Fruit fly (Drosophila melanogaster) whole organism, embryonic: ENCODE data around the gene UQCR-6.4L.

Experiments used
- Antp ChIP-seq: fragments of 200-800 bp; sonication (Bioruptor generic); optimal IDR thresholded peaks from 3 replicates; lab custom pipeline; 2016; ENCODE audit warnings: missing biosample characterization, missing genetic modification characterization
- BEAF-32 ChIP-seq: fragments of 200-800 bp; sonication (Bioruptor generic); optimal IDR thresholded peaks from 3 replicates; lab custom pipeline; 2017; ENCODE audit warnings: missing biosample characterization, missing genetic modification characterization, mild to moderate bottlenecking, moderate library complexity, missing genetic modification reagents
- Bdp1 ChIP-seq: fragments of 200-800 bp; sonication (Bioruptor generic); optimal IDR thresholded peaks from 3 replicates; lab custom pipeline; 2016; ENCODE audit warnings: missing biosample characterization, missing genetic modification characterization
- Bgb ChIP-seq: fragments of 200-800 bp; sonication (Bioruptor generic); IDR thresholded peaks from 2 replicates; pipeline ENCODE4 v1.3.6; 2022; ENCODE audit warnings: missing biosample characterization, missing genetic modification characterization; ENCODE audit not compliant: partially characterized antibody
- CG10209 ChIP-seq: fragments of 200-800 bp; sonication (Bioruptor generic); optimal IDR thresholded peaks from 3 replicates; lab custom pipeline; 2017; ENCODE audit warnings: missing biosample characterization, mild to moderate bottlenecking, missing genetic modification characterization, missing genetic modification reagents
- CG10431 ChIP-seq: fragments of 200-800 bp; sonication (Bioruptor generic); optimal IDR thresholded peaks from 3 replicates; lab custom pipeline; 2018; ENCODE audit warnings: missing biosample characterization, mild to moderate bottlenecking, missing genetic modification characterization
- CG10654 ChIP-seq: fragments of 200-800 bp; sonication (Bioruptor generic); optimal IDR thresholded peaks from 2 replicates; lab custom pipeline; 2016; ENCODE audit warnings: missing biosample characterization, missing genetic modification characterization
- CG14014 ChIP-seq: fragments of 200-800 bp; sonication (Bioruptor generic); IDR thresholded peaks from 2 replicates; pipeline ENCODE4 v1.3.6; 2022; ENCODE audit warnings: missing biosample characterization, missing genetic modification characterization
- CG15514 ChIP-seq: fragments of 200-800 bp; sonication (Bioruptor generic); optimal IDR thresholded peaks from 3 replicates; lab custom pipeline; 2017; ENCODE audit warnings: missing biosample characterization, missing genetic modification characterization, mild to moderate bottlenecking, moderate library complexity, missing genetic modification reagents
- CG16779 ChIP-seq: fragments of 200-800 bp; sonication (Bioruptor generic); IDR thresholded peaks from 2 replicates; pipeline ENCODE4 v1.3.6; 2022; ENCODE audit warnings: missing biosample characterization, missing genetic modification characterization
- CG17802 ChIP-seq: fragments of 200-800 bp; sonication (Bioruptor generic); optimal IDR thresholded peaks from 2 replicates; lab custom pipeline; 2018; ENCODE audit warnings: missing biosample characterization, mild to moderate bottlenecking, missing genetic modification characterization, moderate library complexity
- CG2120 ChIP-seq: fragments of 200-800 bp; sonication (Bioruptor generic); optimal IDR thresholded peaks from 3 replicates; lab custom pipeline; 2016; ENCODE audit warnings: missing biosample characterization, missing genetic modification characterization
- CG2889 ChIP-seq: fragments of 200-800 bp; sonication (Bioruptor generic); IDR thresholded peaks from 3 replicates; pipeline ENCODE4 v1.3.6; 2022; ENCODE audit warnings: missing biosample characterization, missing genetic modification characterization
- CG30431 ChIP-seq: fragments of 200-800 bp; sonication (Bioruptor generic); optimal IDR thresholded peaks from 2 replicates; lab custom pipeline; 2017; ENCODE audit warnings: missing biosample characterization, missing genetic modification characterization
- CG31388 ChIP-seq: fragments of 200-800 bp; sonication (Bioruptor generic); optimal IDR thresholded peaks from 2 replicates; lab custom pipeline; 2016; ENCODE audit warnings: missing biosample characterization, missing genetic modification characterization
- CG34422 ChIP-seq: fragments of 200-800 bp; sonication (Bioruptor generic); IDR thresholded peaks from 3 replicates; pipeline ENCODE4 v1.3.6; 2022; ENCODE audit warnings: missing biosample characterization, missing genetic modification characterization
- CG3726 ChIP-seq: fragments of 200-800 bp; sonication (Bioruptor generic); IDR thresholded peaks from 3 replicates; pipeline ENCODE4, ENCODE4 v1.3.6; 2022; ENCODE audit warnings: missing biosample characterization, missing genetic modification characterization
- CG4328 ChIP-seq: fragments of 200-800 bp; sonication (Bioruptor generic); optimal IDR thresholded peaks from 3 replicates; lab custom pipeline; 2017; ENCODE audit warnings: missing biosample characterization, missing genetic modification reagents, missing genetic modification characterization
- CG5180 ChIP-seq: fragments of 200-800 bp; sonication (Bioruptor generic); optimal IDR thresholded peaks from 3 replicates; lab custom pipeline; 2017; ENCODE audit warnings: missing biosample characterization, missing genetic modification characterization, mild to moderate bottlenecking, moderate library complexity, missing genetic modification reagents
- CG6175 ChIP-seq: fragments of 200-800 bp; sonication (Bioruptor generic); IDR thresholded peaks from 3 replicates; pipeline ENCODE4 v1.3.6; 2022; ENCODE audit warnings: missing biosample characterization, missing genetic modification characterization
- CG6254 ChIP-seq: fragments of 200-800 bp; sonication (Bioruptor generic); optimal IDR thresholded peaks from 3 replicates; lab custom pipeline; 2017; ENCODE audit warnings: mild to moderate bottlenecking, missing biosample characterization, missing genetic modification reagents, missing genetic modification characterization
- CG7372 ChIP-seq: fragments of 200-800 bp; sonication (Bioruptor generic); IDR thresholded peaks from 2 replicates; pipeline ENCODE4 v1.3.6; 2022; ENCODE audit warnings: missing biosample characterization, missing genetic modification characterization
- CG8281 ChIP-seq: fragments of 200-800 bp; sonication (Bioruptor generic); optimal IDR thresholded peaks from 2 replicates; lab custom pipeline; 2018; ENCODE audit warnings: missing biosample characterization, mild to moderate bottlenecking, missing genetic modification characterization, moderate library complexity
- CG8765 ChIP-seq: fragments of 200-800 bp; sonication (Bioruptor generic); IDR thresholded peaks from 2 replicates; pipeline ENCODE4 v1.3.6; 2022; ENCODE audit warnings: missing biosample characterization, missing genetic modification characterization
- CG9215 ChIP-seq: fragments of 200-800 bp; sonication (Bioruptor generic); IDR thresholded peaks from 2 replicates; pipeline ENCODE4 v1.3.6; 2022; ENCODE audit warnings: missing biosample characterization, missing genetic modification characterization
- Dek ChIP-seq: fragments of 200-800 bp; sonication (Bioruptor generic); optimal IDR thresholded peaks from 3 replicates; lab custom pipeline; 2019; ENCODE audit warnings: missing biosample characterization, mild to moderate bottlenecking, missing genetic modification characterization, moderate library complexity
- Dip3 ChIP-seq: fragments of 200-800 bp; sonication (Bioruptor generic); optimal IDR thresholded peaks from 3 replicates; lab custom pipeline; 2016; ENCODE audit warnings: missing biosample characterization, missing genetic modification characterization
- Hey ChIP-seq: fragments of 200-800 bp; sonication (Bioruptor generic); optimal IDR thresholded peaks from 3 replicates; lab custom pipeline; 2018; ENCODE audit warnings: missing biosample characterization, mild to moderate bottlenecking, missing genetic modification characterization
- Med ChIP-seq: fragments of 200-800 bp; sonication (Bioruptor generic); peaks from one replicate; lab custom pipeline; 2016; ENCODE audit warnings: missing biosample characterization, missing genetic modification characterization, mild to moderate bottlenecking, inconsistent platforms, moderate library complexity
- Oaz ChIP-seq: fragments of 200-800 bp; sonication (Bioruptor generic); IDR thresholded peaks from 2 replicates; pipeline ENCODE4 v1.3.6; 2022; ENCODE audit warnings: missing biosample characterization, missing genetic modification characterization
- Oli ChIP-seq: fragments of 200-800 bp; sonication (Bioruptor generic); optimal IDR thresholded peaks from 2 replicates; lab custom pipeline; 2018; ENCODE audit warnings: missing biosample characterization, mild to moderate bottlenecking, missing genetic modification characterization, moderate library complexity
- Vsx1 ChIP-seq: fragments of 200-800 bp; sonication (Bioruptor generic); optimal IDR thresholded peaks from 2 replicates; lab custom pipeline; 2017; ENCODE audit warnings: missing biosample characterization, mild to moderate bottlenecking, missing genetic modification characterization, missing genetic modification reagents
- YL-1 ChIP-seq: fragments of 200-800 bp; sonication (Bioruptor generic); optimal IDR thresholded peaks from 3 replicates; lab custom pipeline; 2017; ENCODE audit warnings: missing biosample characterization, mild to moderate bottlenecking, missing genetic modification characterization
- az2 ChIP-seq: fragments of 200-800 bp; sonication (Bioruptor generic); optimal IDR thresholded peaks from 3 replicates; lab custom pipeline; 2016; ENCODE audit warnings: missing biosample characterization, missing genetic modification characterization
- bigmax ChIP-seq: fragments of 200-800 bp; sonication (Bioruptor generic); optimal IDR thresholded peaks from 2 replicates; lab custom pipeline; 2018; ENCODE audit warnings: missing biosample characterization, mild to moderate bottlenecking, missing genetic modification characterization
- br ChIP-seq: fragments of >200 bp; optimal IDR thresholded peaks from 2 replicates; lab custom pipeline; 2017
- crc ChIP-seq: fragments of 200-800 bp; sonication (Bioruptor generic); optimal IDR thresholded peaks from 2 replicates; lab custom pipeline; 2016; ENCODE audit warnings: missing biosample characterization, missing genetic modification characterization
- dan ChIP-seq: fragments of 200-800 bp; sonication (Bioruptor generic); IDR thresholded peaks from 2 replicates; pipeline ENCODE4 v1.3.6; 2022; ENCODE audit warnings: missing biosample characterization, missing genetic modification characterization
- danr ChIP-seq: fragments of 200-800 bp; sonication (Bioruptor generic); IDR thresholded peaks from 2 replicates; pipeline ENCODE4 v1.3.6; 2022; ENCODE audit warnings: missing biosample characterization, missing genetic modification characterization
- ems ChIP-seq: fragments of 200-800 bp; sonication (Bioruptor generic); optimal IDR thresholded peaks from 3 replicates; lab custom pipeline; 2016; ENCODE audit warnings: missing biosample characterization, missing genetic modification characterization
- gem ChIP-seq: fragments of 200-800 bp; sonication (Bioruptor generic); optimal IDR thresholded peaks from 2 replicates; lab custom pipeline; 2019; ENCODE audit warnings: missing biosample characterization, mild to moderate bottlenecking, missing genetic modification characterization, moderate library complexity
- grn ChIP-seq: fragments of 200-800 bp; sonication (Bioruptor generic); optimal IDR thresholded peaks from 3 replicates; lab custom pipeline; 2017; ENCODE audit warnings: missing biosample characterization, missing genetic modification characterization
- gsb-n ChIP-seq: fragments of 200-800 bp; sonication (Bioruptor generic); optimal IDR thresholded peaks from 3 replicates; lab custom pipeline; 2018; ENCODE audit warnings: missing biosample characterization, mild to moderate bottlenecking, missing genetic modification characterization
- lov ChIP-seq, 2 experiments: fragments of 200-800 bp in 1 of 2; fragments of >200 bp in 1 of 2; sonication (Bioruptor generic) in 1 of 2; IDR thresholded peaks in 1 of 2; optimal IDR thresholded peaks in 1 of 2; 2 replicates in 1 of 2; 3 replicates in 1 of 2; pipeline versions ENCODE4 v1.3.6 to Lab custom; 2017 to 2022; ENCODE audit warnings: missing biosample characterization in 1 of 2, missing genetic modification characterization in 1 of 2
- nerfin-1 ChIP-seq: fragments of 200-800 bp; sonication (Bioruptor generic); optimal IDR thresholded peaks from 3 replicates; lab custom pipeline; 2019; ENCODE audit warnings: missing biosample characterization, mild to moderate bottlenecking, missing genetic modification characterization, moderate library complexity
- peb ChIP-seq: fragments of 200-800 bp; sonication (Bioruptor generic); IDR thresholded peaks from 2 replicates; pipeline ENCODE4 v1.3.6; 2022; ENCODE audit warnings: missing biosample characterization, missing genetic modification characterization
- pho ChIP-seq: fragments of 200-800 bp; sonication (Bioruptor generic); optimal IDR thresholded peaks from 2 replicates; lab custom pipeline; 2016; ENCODE audit warnings: missing biosample characterization, missing genetic modification characterization
- run ChIP-seq: fragments of 200-800 bp; sonication (Bioruptor generic); optimal IDR thresholded peaks from 3 replicates; lab custom pipeline; 2018; ENCODE audit warnings: missing biosample characterization, mild to moderate bottlenecking, missing genetic modification characterization
- tna ChIP-seq: fragments of 200-800 bp; sonication (Bioruptor generic); IDR thresholded peaks from 2 replicates; pipeline ENCODE4 v1.3.6; 2022; ENCODE audit warnings: missing biosample characterization, missing genetic modification characterization; ENCODE audit not compliant: partially characterized antibody
- usp ChIP-seq: fragments of >200 bp; optimal IDR thresholded peaks from 2 replicates; lab custom pipeline; 2017; ENCODE audit warnings: missing biosample characterization, missing genetic modification characterization

The UQCR-6.4L gene

DNA sequence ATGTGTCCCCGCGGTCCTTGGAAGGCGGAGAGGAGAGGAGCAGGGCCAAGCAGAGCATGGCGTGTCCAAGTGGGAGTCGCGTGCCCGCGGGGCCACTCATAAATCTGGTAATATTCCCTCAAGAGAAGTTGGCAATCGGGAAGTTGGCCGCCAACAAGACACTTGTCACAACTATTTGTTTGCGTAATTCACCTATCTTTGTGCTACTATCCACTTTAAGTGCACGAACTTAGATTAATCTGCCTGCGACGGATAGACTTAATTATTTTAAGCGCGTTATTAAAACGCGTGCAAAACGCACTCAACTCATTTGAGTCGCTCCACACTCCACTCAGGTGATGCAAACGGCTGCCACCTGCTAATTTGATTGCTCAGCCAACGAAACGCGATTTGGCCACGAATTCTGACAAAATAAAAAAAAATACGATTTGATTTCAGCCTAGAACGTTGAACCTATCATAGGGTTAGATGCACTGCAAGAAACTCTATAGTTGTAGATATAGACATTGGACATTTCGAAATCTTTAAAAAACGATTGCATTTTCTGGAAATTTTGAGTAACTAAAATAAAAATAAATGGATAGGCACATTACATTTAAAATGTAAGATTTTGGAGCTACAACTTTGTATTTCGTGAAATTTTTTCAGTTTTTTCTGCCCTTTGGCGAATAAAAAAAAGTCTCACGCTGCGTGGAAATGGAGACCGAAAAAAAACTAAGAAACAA, 4.6 kb downstream of the UQCR-6.4L start (continued):
- TF ChIP-seq usp, result no peak
- TF ChIP-seq CG8765, result no peak
- peak; percentile 47 for TF ChIP-seq Oli (tag; lab: Kevin White, UChicago)
- TF ChIP-seq CG9215 (GFP tag; lab: Robert Waterston, UW), result no peak
- TF ChIP-seq CG34422 (GFP tag; lab: Robert Waterston, UW), result 0 out of 3 replicates have a peak, but pooled peaks have one; percentile 33
- TF ChIP-seq Antp (GFP tag; lab: Kevin White, UChicago), result no peak
- TF ChIP-seq CG8281 (tag; lab: Kevin White, UChicago), result no peak
- TF ChIP-seq az2 (GFP tag; lab: Kevin White, UChicago), result peak; percentile 33
- TF ChIP-seq br, result no peak
- TF ChIP-seq CG31388 (GFP tag; lab: Kevin White, UChicago), result no peak
- peak; percentile 62 for TF ChIP-seq CG2889
- peak; percentile 46 for TF ChIP-seq ems (GFP tag; lab: Kevin White, UChicago)
- no peak for TF ChIP-seq YL-1 (GFP tag; lab: Kevin White, UChicago)
- TF ChIP-seq CG7372 (GFP tag; lab: Robert Waterston, UW), result peak; percentile 56; the same call in 1 of the 2 replicates
- TF ChIP-seq gsb-n (tag; lab: Kevin White, UChicago), result no peak
- no peak for TF ChIP-seq BEAF-32 (GFP tag; lab: Kevin White, UChicago)
- TF ChIP-seq CG10654 (GFP tag; lab: Kevin White, UChicago), result peak; percentile 42
- TF ChIP-seq Oaz (GFP tag; lab: Robert Waterston, UW), result no peak
- TF ChIP-seq Hey (tag; lab: Kevin White, UChicago), result no peak
- no peak for TF ChIP-seq Bgb (GFP tag; lab: Robert Waterston, UW)
- peak; percentile 26 for TF ChIP-seq crc (GFP tag; lab: Kevin White, UChicago)
- no peak for TF ChIP-seq danr (GFP tag; lab: Robert Waterston, UW)
- peak; percentile 79 for TF ChIP-seq Med (GFP tag; lab: Kevin White, UChicago)
- TF ChIP-seq run (tag; lab: Kevin White, UChicago), result no peak
- no peak for TF ChIP-seq grn (GFP tag; lab: Kevin White, UChicago)
- no peak for TF ChIP-seq CG30431 (GFP tag; lab: Kevin White, UChicago)
- TF ChIP-seq CG10431 (GFP tag; lab: Kevin White, UChicago), result peak; percentile 5
- peak; percentile 4 for TF ChIP-seq Vsx1
- no peak for TF ChIP-seq bigmax (GFP tag; lab: Kevin White, UChicago)
- peak; percentile 60 for TF ChIP-seq CG10209
- no peak for TF ChIP-seq Bdp1 (GFP tag; lab: Kevin White, UChicago)
- no peak for TF ChIP-seq CG6175
- TF ChIP-seq CG14014 (GFP tag; lab: Robert Waterston, UW), result peak; percentile 71; the same call in 1 of the 2 replicates
- no peak for TF ChIP-seq CG17802 (tag; lab: Kevin White, UChicago)
- TF ChIP-seq peb (GFP tag; lab: Robert Waterston, UW), result no peak
- TF ChIP-seq lov (optimal IDR thresholded peaks at IDR 0.05; lab: Kevin White, UChicago), result no peak
- TF ChIP-seq lov (GFP tag; IDR thresholded peaks at IDR 0.05; lab: Robert Waterston, UW), result 0 out of 3 replicates have a peak, but pooled peaks have one; percentile 38
- TF ChIP-seq CG16779 (GFP tag; lab: Robert Waterston, UW), result no peak
- TF ChIP-seq CG3726, result no peak
- no peak for TF ChIP-seq CG6254 (GFP tag; lab: Kevin White, UChicago)
- TF ChIP-seq CG15514 (GFP tag; lab: Kevin White, UChicago), result peak; percentile 20
- peak; percentile 82 for TF ChIP-seq CG2120
- no peak for TF ChIP-seq CG4328 (GFP tag; lab: Kevin White, UChicago)
- peak; percentile 77 for TF ChIP-seq gem (tag; lab: Kevin White, UChicago)
- TF ChIP-seq dan (GFP tag; lab: Robert Waterston, UW), result no peak
- TF ChIP-seq Dek, result peak; percentile 56
- no peak for TF ChIP-seq nerfin-1 (tag; lab: Kevin White, UChicago)
- TF ChIP-seq CG5180 (GFP tag; lab: Kevin White, UChicago), result no peak
- no peak for TF ChIP-seq tna (GFP tag; lab: Robert Waterston, UW)
- peak; percentile 44 for TF ChIP-seq pho (GFP tag; lab: Kevin White, UChicago)
- TF ChIP-seq Dip3 (GFP tag; lab: Kevin White, UChicago), result peak; percentile 8
